Worm (Caenorhabditis elegans): ENCODE results near the gene K06H7.1.
A peak's percentile ranks its signal among the peaks of the same experiment; 100 is the strongest.

DNA sequence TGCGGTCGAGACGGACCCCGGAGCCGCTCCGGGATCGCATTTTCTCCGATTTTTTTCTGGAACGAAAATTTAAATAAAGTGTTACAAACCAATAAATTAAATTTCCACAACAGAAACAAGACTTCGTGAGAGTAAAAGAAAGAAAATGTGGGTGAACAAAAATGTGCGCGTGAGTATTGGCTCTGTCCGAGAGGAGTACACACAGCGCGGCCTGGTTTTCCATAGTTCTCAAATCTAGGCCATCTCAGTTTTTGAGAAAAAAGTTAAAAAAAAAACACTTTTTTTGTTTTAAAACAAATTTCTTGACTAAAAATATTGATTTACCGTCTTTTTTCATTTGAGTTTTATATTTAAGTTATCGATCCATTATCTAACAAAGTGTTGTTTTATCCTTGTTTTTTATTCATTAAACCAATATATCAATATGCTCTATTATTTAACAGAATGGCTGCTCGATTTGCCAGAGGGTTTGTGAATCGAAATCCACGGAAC lies 45.5 kb downstream of the K06H7.1 start, which contains the start of the genes C14B9.8 and mrpl-18:
- TF ChIP-seq mep-1 (tag; optimal IDR thresholded peaks at IDR 0.05) (no peak), unc-120 (tag; optimal IDR thresholded peaks at IDR 0.05; ENCODE audit: poor library complexity, severe bottlenecking) (no peak), nhr-237 (tag; optimal IDR thresholded peaks at IDR 0.05) (peak; percentile 38), elt-3 (tag; optimal IDR thresholded peaks at IDR 0.05) (no peak), lsy-2 (tag; optimal IDR thresholded peaks at IDR 0.05) (peak; percentile 43), nhr-12 (tag; optimal IDR thresholded peaks at IDR 0.05) (no peak), lin-32 (GFP tag; optimal IDR thresholded peaks at IDR 0.05) (no peak), pha-4 (tag; optimal IDR thresholded peaks at IDR 0.05) (no peak)
